Worm (Caenorhabditis elegans) whole organism, mixed stage, embryonic: Measurements from ENCODE around the gene otpl-8.

Experiments
- bed-3 ChIP-seq: fragments of 200-800 bp; sonication (Bioruptor generic); optimal IDR thresholded peaks from 3 replicates; lab custom pipeline; 2018; ENCODE audit warnings: mild to moderate bottlenecking, missing genetic modification characterization, moderate library complexity, missing compliant biosample characterization
- blmp-1 ChIP-seq: fragments of 150-350 bp; optimal IDR thresholded peaks from 2 replicates; lab custom pipeline; 2014; ENCODE audit warnings: missing biosample characterization, missing genetic modification characterization
- ceh-39 ChIP-seq: fragments of 150-350 bp; optimal IDR thresholded peaks from 2 replicates; lab custom pipeline; 2014; ENCODE audit warnings: missing biosample characterization, missing genetic modification characterization
- ceh-43 ChIP-seq: fragments of 200-800 bp; sonication (Bioruptor generic); optimal IDR thresholded peaks from 2 replicates; lab custom pipeline; 2018; ENCODE audit warnings: mild to moderate bottlenecking, missing genetic modification characterization, moderate library complexity, missing compliant biosample characterization
- ceh-83 ChIP-seq: fragments of 200-800 bp; sonication (Bioruptor generic); optimal IDR thresholded peaks from 2 replicates; lab custom pipeline; 2018; ENCODE audit warnings: mild to moderate bottlenecking, missing genetic modification characterization, missing compliant biosample characterization
- ces-1 ChIP-seq: fragments of 150-350 bp; optimal IDR thresholded peaks from 2 replicates; lab custom pipeline; 2014; ENCODE audit warnings: missing biosample characterization, missing genetic modification reagents, missing genetic modification characterization
- drap-1 ChIP-seq: fragments of 200-800 bp; sonication (Bioruptor generic); optimal IDR thresholded peaks from 3 replicates; lab custom pipeline; 2018; ENCODE audit warnings: mild to moderate bottlenecking, missing genetic modification characterization, missing compliant biosample characterization
- elt-1 ChIP-seq: sonication (generic microtip); optimal IDR thresholded peaks from 2 replicates; lab custom pipeline; 2017; ENCODE audit warnings: missing genetic modification characterization, mild to moderate bottlenecking, missing compliant biosample characterization, antibody characterized with exemption, moderate library complexity, borderline replicate concordance; ENCODE audit not compliant: insufficient read depth
- elt-3 ChIP-seq: fragments of 150-350 bp; optimal IDR thresholded peaks from 2 replicates; lab custom pipeline; 2014; ENCODE audit warnings: missing biosample characterization, missing genetic modification characterization
- flh-1 ChIP-seq: fragments of 200-800 bp; sonication (Bioruptor generic); optimal IDR thresholded peaks from 2 replicates; lab custom pipeline; 2018; ENCODE audit warnings: mild to moderate bottlenecking, missing genetic modification characterization, moderate library complexity, missing compliant biosample characterization
- ham-2 ChIP-seq: fragments of 200-800 bp; sonication (Bioruptor generic); optimal IDR thresholded peaks from 2 replicates; lab custom pipeline; 2018; ENCODE audit warnings: mild to moderate bottlenecking, missing genetic modification characterization, missing compliant biosample characterization
- lin-32 ChIP-seq: fragments of 200-800 bp; sonication (Bioruptor generic); optimal IDR thresholded peaks from 2 replicates; lab custom pipeline; 2018; ENCODE audit warnings: mild to moderate bottlenecking, missing genetic modification characterization, missing compliant biosample characterization
- lsy-2 ChIP-seq: fragments of 150-350 bp; optimal IDR thresholded peaks from 2 replicates; lab custom pipeline; 2014; ENCODE audit warnings: missing biosample characterization, missing genetic modification characterization
- mab-5 ChIP-seq: fragments of 150-350 bp; optimal IDR thresholded peaks from 2 replicates; lab custom pipeline; 2014; ENCODE audit warnings: missing biosample characterization, missing genetic modification characterization
- mep-1 ChIP-seq: fragments of 150-350 bp; optimal IDR thresholded peaks from 2 replicates; lab custom pipeline; 2017; ENCODE audit warnings: missing biosample characterization, missing genetic modification reagents, missing genetic modification characterization, inconsistent platforms
- mls-2 ChIP-seq: sonication (generic microtip); optimal IDR thresholded peaks from 2 replicates; lab custom pipeline; 2016; ENCODE audit warnings: mild to moderate bottlenecking, missing genetic modification characterization, moderate library complexity, missing compliant biosample characterization
- nhr-12 ChIP-seq: fragments of 150-350 bp; optimal IDR thresholded peaks from 2 replicates; lab custom pipeline; 2014; ENCODE audit warnings: missing biosample characterization, missing genetic modification characterization
- nhr-2 ChIP-seq: fragments of 150-350 bp; optimal IDR thresholded peaks from 2 replicates; lab custom pipeline; 2014; ENCODE audit warnings: missing biosample characterization, missing genetic modification characterization
- nhr-237 ChIP-seq: fragments of 150-350 bp; optimal IDR thresholded peaks from 2 replicates; lab custom pipeline; 2014; ENCODE audit warnings: missing biosample characterization, missing genetic modification characterization
- nhr-28 ChIP-seq: fragments of 150-350 bp; optimal IDR thresholded peaks from 2 replicates; lab custom pipeline; 2014; ENCODE audit warnings: missing biosample characterization, missing genetic modification characterization
- nhr-76 ChIP-seq: sonication (generic microtip); optimal IDR thresholded peaks from 2 replicates; lab custom pipeline; 2017; ENCODE audit warnings: missing biosample characterization, missing genetic modification characterization
- pha-4 ChIP-seq: fragments of 150-350 bp; optimal IDR thresholded peaks from 2 replicates; lab custom pipeline; 2018; ENCODE audit warnings: missing biosample characterization, missing genetic modification reagents, missing genetic modification characterization
- sem-2 ChIP-seq: fragments of 200-800 bp; sonication (Bioruptor generic); optimal IDR thresholded peaks from 2 replicates; lab custom pipeline; 2018; ENCODE audit warnings: mild to moderate bottlenecking, missing genetic modification characterization, missing compliant biosample characterization
- snpc-4 ChIP-seq: fragments of 150-350 bp; optimal IDR thresholded peaks from 2 replicates; lab custom pipeline; 2014; ENCODE audit warnings: missing biosample characterization, missing genetic modification characterization
- sptf-1 ChIP-seq: sonication (generic microtip); optimal IDR thresholded peaks from 2 replicates; lab custom pipeline; 2017; ENCODE audit warnings: mild to moderate bottlenecking, missing genetic modification characterization, moderate library complexity, missing compliant biosample characterization
- tbx-8 ChIP-seq: fragments of 200-800 bp; sonication (Bioruptor generic); optimal IDR thresholded peaks from 2 replicates; lab custom pipeline; 2018; ENCODE audit warnings: mild to moderate bottlenecking, missing genetic modification characterization, moderate library complexity, missing compliant biosample characterization
- unc-39 ChIP-seq: fragments of 150-350 bp; optimal IDR thresholded peaks from 2 replicates; lab custom pipeline; 2014; ENCODE audit warnings: missing biosample characterization, missing genetic modification characterization
- unc-62 ChIP-seq: fragments of 150-350 bp; optimal IDR thresholded peaks from 2 replicates; lab custom pipeline; 2014; ENCODE audit warnings: missing biosample characterization, missing genetic modification reagents, missing genetic modification characterization
- zip-8 ChIP-seq: fragments of 150-350 bp; optimal IDR thresholded peaks from 2 replicates; lab custom pipeline; 2014; ENCODE audit warnings: missing biosample characterization, missing genetic modification characterization
- ztf-11 ChIP-seq: fragments of 150-350 bp; optimal IDR thresholded peaks from 2 replicates; lab custom pipeline; 2014; ENCODE audit warnings: missing biosample characterization, missing genetic modification characterization

Gene otpl-8

DNA sequence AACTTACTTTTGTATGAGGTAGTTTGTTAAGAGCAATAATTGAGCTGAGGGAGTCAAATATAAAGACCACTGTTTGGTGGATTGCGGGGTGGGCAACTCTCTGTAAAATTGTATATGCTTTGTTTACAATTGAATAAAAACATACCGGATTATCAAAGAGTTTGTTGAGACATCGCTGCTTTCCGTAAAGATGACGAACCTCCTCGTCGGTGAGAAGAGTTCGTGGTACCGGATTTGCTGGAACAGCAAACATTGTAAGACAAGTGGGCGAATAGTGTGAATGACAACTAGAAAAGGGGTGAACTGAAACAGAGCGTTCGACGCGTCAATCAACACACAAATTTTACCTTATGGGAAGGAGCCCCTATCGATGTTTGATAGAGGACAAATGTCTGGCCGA is 25.7 kb upstream of the otpl-8 start, which contains the start of gene W06D11.2:
Gene W06D11.2 (minus strand): TSS at position 339 of the 400 bp plus-strand sequence.
- no peak for TF ChIP-seq mab-5 (tag; lab: Kevin White, UChicago)
- TF ChIP-seq ces-1: no peak
- no peak for TF ChIP-seq drap-1 (GFP tag; lab: Kevin White, UChicago)
- TF ChIP-seq elt-3: no peak
- no peak for TF ChIP-seq sptf-1
- TF ChIP-seq ceh-83: no peak
- TF ChIP-seq nhr-28: no peak
- no peak for TF ChIP-seq unc-39 (tag; lab: Kevin White, UChicago)
- TF ChIP-seq blmp-1 (tag; lab: Kevin White, UChicago): no peak
- TF ChIP-seq mep-1 (tag; lab: Kevin White, UChicago): no peak
- no peak for TF ChIP-seq ceh-43 (GFP tag; lab: Kevin White, UChicago)
- TF ChIP-seq nhr-76 (tag; lab: Kevin White, UChicago): no peak
- TF ChIP-seq ham-2 (GFP tag; lab: Kevin White, UChicago): no peak
- TF ChIP-seq lsy-2 (tag; lab: Kevin White, UChicago): no peak
- TF ChIP-seq mls-2 (tag; lab: Kevin White, UChicago): no peak
- no peak for TF ChIP-seq ceh-39 (tag; lab: Kevin White, UChicago)
- TF ChIP-seq tbx-8 (GFP tag; lab: Kevin White, UChicago): no peak
- TF ChIP-seq zip-8 (tag; lab: Kevin White, UChicago): no peak
- no peak for TF ChIP-seq bed-3 (GFP tag; lab: Kevin White, UChicago)

DNA sequence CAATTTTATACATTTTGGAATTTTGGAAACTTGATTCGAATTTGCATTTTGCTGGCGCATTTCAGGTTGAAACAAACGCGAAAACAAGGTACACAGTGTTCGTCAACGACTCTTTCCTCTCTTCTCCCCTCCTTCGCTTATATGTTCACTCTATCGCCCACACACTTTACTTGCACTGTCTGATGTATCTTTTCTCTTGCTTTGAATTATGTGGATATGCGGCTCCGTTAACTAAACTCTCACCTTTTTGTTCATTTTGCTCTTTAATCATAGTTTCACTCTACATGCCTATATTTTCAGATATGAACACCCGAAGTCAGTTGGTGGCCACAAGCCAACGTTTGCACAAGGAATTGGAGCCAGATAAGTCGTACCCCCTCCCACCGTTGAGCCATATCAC is 23.5 kb upstream of the otpl-8 start, which contains the start of gene W06D11.1:
Gene W06D11.1 (plus strand): TSS at position 301 of the 400 bp plus-strand sequence.
- no peak for TF ChIP-seq drap-1 (GFP tag; lab: Kevin White, UChicago)
- TF ChIP-seq mls-2 (tag; lab: Kevin White, UChicago): no peak
- no peak for TF ChIP-seq elt-1 (tag; lab: Kevin White, UChicago)
- no peak for TF ChIP-seq nhr-2 (tag; lab: Kevin White, UChicago)

DNA sequence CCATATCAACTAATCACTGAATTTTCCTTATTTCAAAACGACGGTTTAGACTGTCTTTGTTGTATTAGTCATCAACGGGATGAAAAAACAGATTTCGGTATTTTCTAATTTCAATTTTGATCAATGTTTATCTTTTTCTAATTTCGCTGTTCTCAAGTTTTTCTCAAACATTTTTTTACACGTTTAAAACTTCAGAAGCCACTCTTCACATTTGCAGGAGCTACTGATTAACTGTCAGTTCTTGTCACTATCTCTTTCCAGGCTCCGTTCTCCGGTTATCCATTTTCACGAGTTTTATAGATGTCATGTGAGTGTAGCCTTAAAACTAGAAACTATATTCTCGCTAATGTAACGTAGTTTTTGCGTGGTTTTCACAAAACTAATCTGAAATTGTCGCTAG is 19.8 kb upstream of the otpl-8 start, which contains the start of gene C04B4.4:
Gene C04B4.4 (plus strand): TSS at position 301 of the 400 bp plus-strand sequence.
- TF ChIP-seq unc-39 (tag; lab: Kevin White, UChicago) (no peak), elt-1 (tag; lab: Kevin White, UChicago) (no peak), mls-2 (tag; lab: Kevin White, UChicago) (no peak), lsy-2 (tag; lab: Kevin White, UChicago) (no peak), lin-32 (GFP tag; lab: Kevin White, UChicago) (no peak), mab-5 (tag; lab: Kevin White, UChicago) (no peak), tbx-8 (GFP tag; lab: Kevin White, UChicago) (no peak), ztf-11 (no peak), ham-2 (GFP tag; lab: Kevin White, UChicago) (no peak), sptf-1 (no peak), ceh-43 (GFP tag; lab: Kevin White, UChicago) (no peak), snpc-4 (no peak), elt-3 (no peak), zip-8 (tag; lab: Kevin White, UChicago) (no peak), nhr-237 (tag; lab: Kevin White, UChicago) (no peak), flh-1 (GFP tag; lab: Kevin White, UChicago) (no peak), ces-1 (no peak), pha-4 (tag; lab: Kevin White, UChicago) (no peak), blmp-1 (tag; lab: Kevin White, UChicago) (no peak), sem-2 (GFP tag; lab: Kevin White, UChicago) (no peak)

DNA sequence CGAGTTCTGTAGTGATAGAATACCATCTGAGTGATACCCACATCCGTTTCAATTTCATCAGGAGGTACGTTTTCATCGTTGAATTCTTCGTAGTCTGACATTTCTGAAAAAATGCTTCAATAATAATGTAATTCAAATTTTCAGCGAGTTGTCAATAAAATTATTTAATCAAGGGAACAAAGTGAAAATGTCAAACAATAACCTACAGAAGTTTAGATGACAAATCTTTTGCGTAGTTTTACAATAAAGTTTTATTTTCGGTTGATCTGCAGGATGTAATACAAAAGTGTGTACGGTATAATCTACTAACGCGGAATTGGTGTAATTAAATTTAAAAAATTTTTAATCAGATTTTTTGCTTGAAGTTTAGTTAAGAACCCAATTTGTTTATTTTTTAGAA is 17.5 kb upstream of the otpl-8 start, which contains the start of gene C04B4.5:
Gene C04B4.5 (minus strand): TSS at position 101 of the 400 bp plus-strand sequence.
- TF ChIP-seq ces-1 (no peak), blmp-1 (tag; lab: Kevin White, UChicago) (no peak), tbx-8 (GFP tag; lab: Kevin White, UChicago) (no peak), elt-3 (no peak), snpc-4 (no peak), nhr-12 (tag; lab: Kevin White, UChicago) (no peak), ham-2 (GFP tag; lab: Kevin White, UChicago) (no peak), drap-1 (GFP tag; lab: Kevin White, UChicago) (no peak), mls-2 (tag; lab: Kevin White, UChicago) (no peak), bed-3 (GFP tag; lab: Kevin White, UChicago) (no peak), elt-1 (tag; lab: Kevin White, UChicago) (no peak), ceh-83 (no peak), unc-62 (no peak)
- TF ChIP-seq, all 35 proteins: peak for 0
